Fruit fly (Drosophila melanogaster): ENCODE results near the gene Ptip.
A peak's percentile ranks its signal among the peaks of the same experiment; 100 is the strongest.

The Ptip gene

dm6 chr3L:14055815-14056516, 27.0 kb upstream of the Ptip start (continued):
- peak; percentile 50 for TF ChIP-seq sug (tag; optimal IDR thresholded peaks at IDR 0.05)
- no peak for TF ChIP-seq nmo (GFP tag; optimal IDR thresholded peaks at IDR 0.05)
- TF ChIP-seq CG6689 (GFP tag; IDR thresholded peaks at IDR 0.05): no peak
- no peak for TF ChIP-seq Dref (GFP tag; IDR thresholded peaks at IDR 0.05)
- TF ChIP-seq Awh (GFP tag; IDR thresholded peaks at IDR 0.05): peak; percentile 67; the same call in 1 of the 2 replicates
- TF ChIP-seq Rx (GFP tag; IDR thresholded peaks at IDR 0.05): no peak
- 0 out of 3 replicates have a peak, but pooled peaks have one; percentile 24 for TF ChIP-seq otp (GFP tag; IDR thresholded peaks at IDR 0.05)
- TF ChIP-seq Adf1 (GFP tag; IDR thresholded peaks at IDR 0.05): peak; percentile 35; the same call in 1 of the 2 replicates
- peak; percentile 13 for TF ChIP-seq mirr (GFP tag; optimal IDR thresholded peaks at IDR 0.05)
- TF ChIP-seq CG9437 (GFP tag; optimal IDR thresholded peaks at IDR 0.05): no peak
- no peak for TF ChIP-seq CG34422 (GFP tag; IDR thresholded peaks at IDR 0.05)
- TF ChIP-seq CG13894 (tag; optimal IDR thresholded peaks at IDR 0.05): peak; percentile 64
- TF ChIP-seq lbe (GFP tag; optimal IDR thresholded peaks at IDR 0.05): peak; percentile 2
- TF ChIP-seq ttk (GFP tag; IDR thresholded peaks at IDR 0.05): no peak; the same call in 1 of the 2 replicates
- no peak for TF ChIP-seq salm (tag; optimal IDR thresholded peaks at IDR 0.05)
- TF ChIP-seq jing (GFP tag; optimal IDR thresholded peaks at IDR 0.05): no peak
- TF ChIP-seq Stat92E (GFP tag; optimal IDR thresholded peaks at IDR 0.05): no peak
- TF ChIP-seq Hey (tag; optimal IDR thresholded peaks at IDR 0.05): no peak
- peak; percentile 96 for TF ChIP-seq gsb-n (tag; optimal IDR thresholded peaks at IDR 0.05)
- peak; percentile 36 for TF ChIP-seq sd (tag; optimal IDR thresholded peaks at IDR 0.05)
- TF ChIP-seq CG9876 (GFP tag; optimal IDR thresholded peaks at IDR 0.05): no peak
- TF ChIP-seq tup (GFP tag; optimal IDR thresholded peaks at IDR 0.05): peak; percentile 16
- peak; percentile 72; the same call in 1 of the 3 replicates for TF ChIP-seq CG2199 (GFP tag; IDR thresholded peaks at IDR 0.05)
- no peak for TF ChIP-seq CG8290 (GFP tag; optimal IDR thresholded peaks at IDR 0.05)
- peak in 1 of 2 experiments; percentile 52 for TF ChIP-seq CG8290 (tag; optimal IDR thresholded peaks at IDR 0.05)
- peak; percentile 24 for TF ChIP-seq kni (GFP tag; optimal IDR thresholded peaks at IDR 0.05)
- peak; percentile 86; the same call in 2 of the 4 replicates for TF ChIP-seq chinmo (GFP tag; IDR thresholded peaks at IDR 0.05; ENCODE audit: partially characterized antibody)
- TF ChIP-seq onecut (GFP tag; IDR thresholded peaks at IDR 0.05): 0 out of 2 replicates have a peak, but pooled peaks have one; percentile 7
- no peak for TF ChIP-seq CG4328 (GFP tag; optimal IDR thresholded peaks at IDR 0.05)
- TF ChIP-seq CG2116 (GFP tag; optimal IDR thresholded peaks at IDR 0.05): no peak
- TF ChIP-seq CG10543 (GFP tag; optimal IDR thresholded peaks at IDR 0.05): peak; percentile 80
- TF ChIP-seq gro (GFP tag; optimal IDR thresholded peaks at IDR 0.05): peak; percentile 22
- no peak for TF ChIP-seq cwo (GFP tag; optimal IDR thresholded peaks at IDR 0.05)
- TF ChIP-seq Atf3 (GFP tag; optimal IDR thresholded peaks at IDR 0.05): no peak
- TF ChIP-seq CG10565 (GFP tag; optimal IDR thresholded peaks at IDR 0.05): no peak
- TF ChIP-seq kay (GFP tag; optimal IDR thresholded peaks at IDR 0.05): peak; percentile 82
- no peak for TF ChIP-seq lmd (GFP tag; IDR thresholded peaks at IDR 0.05)
- TF ChIP-seq Hr78 (GFP tag; optimal IDR thresholded peaks at IDR 0.05): no peak
- TF ChIP-seq kah (GFP tag; optimal IDR thresholded peaks at IDR 0.05): no peak
- peak; percentile 57 for TF ChIP-seq CG7987 (GFP tag; optimal IDR thresholded peaks at IDR 0.05)
- TF ChIP-seq H15 (GFP tag; IDR thresholded peaks at IDR 0.05): no peak
- TF ChIP-seq CG32772 (GFP tag; IDR thresholded peaks at IDR 0.05): no peak
- no peak for TF ChIP-seq Sox102F (GFP tag; optimal IDR thresholded peaks at IDR 0.05)
- TF ChIP-seq CG8089 (GFP tag; optimal IDR thresholded peaks at IDR 0.05): no peak
- peak; percentile 88 for TF ChIP-seq crol (GFP tag; IDR thresholded peaks at IDR 0.05)
- TF ChIP-seq D19A (tag; optimal IDR thresholded peaks at IDR 0.05): no peak
- TF ChIP-seq B-H2 (GFP tag; optimal IDR thresholded peaks at IDR 0.05): peak; percentile 40
